Worm (Caenorhabditis elegans): ENCODE data around the gene cutl-24.

cutl-24 gene

ce11 chrIV:192046-192445, 27.2 kb downstream of the cutl-24 start, which contains the start of gene Y38C1AA.12 (continued):
- no peak for TF ChIP-seq nhr-76 (tag; optimal IDR thresholded peaks at IDR 0.05)
- no peak for TF ChIP-seq lin-14 (GFP tag; optimal IDR thresholded peaks at IDR 0.05)
- TF ChIP-seq isw-1 (GFP tag; IDR thresholded peaks at IDR 0.05): peak; percentile 79
- TF ChIP-seq egl-13 (tag; optimal IDR thresholded peaks at IDR 0.05): peak; percentile 95
- TF ChIP-seq C34B4.2 (tag; optimal IDR thresholded peaks at IDR 0.05): no peak
- TF ChIP-seq vab-15 (tag; optimal IDR thresholded peaks at IDR 0.05): peak; percentile 79
- TF ChIP-seq elt-3 (tag; optimal IDR thresholded peaks at IDR 0.05): peak in 2 of 6 experiments; percentile 14 to 32
- TF ChIP-seq lin-13 (GFP tag; optimal IDR thresholded peaks at IDR 0.05): peak; percentile 84
- TF ChIP-seq jun-1 (tag; optimal IDR thresholded peaks at IDR 0.05): peak; percentile 46
- TF ChIP-seq nhr-20 (tag; optimal IDR thresholded peaks at IDR 0.05): peak; percentile 92
- peak; percentile 90 for TF ChIP-seq xbp-1 (tag; optimal IDR thresholded peaks at IDR 0.05)
- no peak for TF ChIP-seq sptf-1 (tag; optimal IDR thresholded peaks at IDR 0.05)
- TF ChIP-seq pqm-1 (tag; optimal IDR thresholded peaks at IDR 0.05): no peak
- TF ChIP-seq skn-1 (tag; optimal IDR thresholded peaks at IDR 0.05): peak; percentile 78
- TF ChIP-seq lin-39 (tag; optimal IDR thresholded peaks at IDR 0.05): peak; percentile 73
- TF ChIP-seq fkh-8 (tag; optimal IDR thresholded peaks at IDR 0.05): peak; percentile 93
- TF ChIP-seq ceh-8 (GFP tag; optimal IDR thresholded peaks at IDR 0.05): peak; percentile 54
- no peak for TF ChIP-seq unc-30 (tag; optimal IDR thresholded peaks at IDR 0.05)
- peak; percentile 77 to 78 for TF ChIP-seq efl-1 (optimal IDR thresholded peaks at IDR 0.05)
- peak; percentile 77 to 97 for TF ChIP-seq efl-1 (GFP tag; optimal IDR thresholded peaks at IDR 0.05 in 1 of 2)
- peak; percentile 95 for TF ChIP-seq nhr-90 (tag; optimal IDR thresholded peaks at IDR 0.05; ENCODE audit: poor library complexity)
- TF ChIP-seq zip-4 (GFP tag; optimal IDR thresholded peaks at IDR 0.05): peak; percentile 70
- TF ChIP-seq fkh-4 (tag; optimal IDR thresholded peaks at IDR 0.05; ENCODE audit: borderline replicate concordance): peak; percentile 96
- peak; percentile 9 for TF ChIP-seq sup-37 (GFP tag; optimal IDR thresholded peaks at IDR 0.05)
- no peak for TF ChIP-seq pag-3 (tag; optimal IDR thresholded peaks at IDR 0.05; ENCODE audit: borderline replicate concordance, insufficient read depth)
- TF ChIP-seq mab-9 (GFP tag; IDR thresholded peaks at IDR 0.05): peak; percentile 71; the same call in 1 of the 2 replicates
- no peak for TF ChIP-seq ceh-63 (GFP tag; optimal IDR thresholded peaks at IDR 0.05)
- no peak for TF ChIP-seq efl-3 (GFP tag; optimal IDR thresholded peaks at IDR 0.05)
- TF ChIP-seq swsn-7 (tag; optimal IDR thresholded peaks at IDR 0.05): peak; percentile 89
- TF ChIP-seq lin-35 (GFP tag; optimal IDR thresholded peaks at IDR 0.05): peak; percentile 83 to 85
- TF ChIP-seq nhr-77 (tag; optimal IDR thresholded peaks at IDR 0.05): peak; percentile 50
- TF ChIP-seq mep-1 (tag; optimal IDR thresholded peaks at IDR 0.05): peak; percentile 89
- peak; percentile 92 for TF ChIP-seq pax-3 (tag; optimal IDR thresholded peaks at IDR 0.05)

ce11 chrIV:194442-194841, 29.6 kb downstream of the cutl-24 start, which contains the start of gene csn-3:
TSS of gene csn-3 (plus strand) at chrIV:194742.
- no peak for TF ChIP-seq nhr-77 (tag; optimal IDR thresholded peaks at IDR 0.05)
- TF ChIP-seq snpc-4 (tag; optimal IDR thresholded peaks at IDR 0.05): no peak
- TF ChIP-seq fos-1 (tag; optimal IDR thresholded peaks at IDR 0.05): no peak
- no peak for TF ChIP-seq vab-15 (tag; optimal IDR thresholded peaks at IDR 0.05)
- no peak for TF ChIP-seq nhr-47 (tag; optimal IDR thresholded peaks at IDR 0.05)
- no peak for TF ChIP-seq isw-1 (GFP tag; IDR thresholded peaks at IDR 0.05)
- TF ChIP-seq unc-62 (GFP tag; optimal IDR thresholded peaks at IDR 0.05): no peak
- TF ChIP-seq nhr-20 (tag; optimal IDR thresholded peaks at IDR 0.05): no peak
- TF ChIP-seq mef-2 (tag; optimal IDR thresholded peaks at IDR 0.05): no peak
- no peak for TF ChIP-seq fkh-4 (tag; optimal IDR thresholded peaks at IDR 0.05; ENCODE audit: borderline replicate concordance)
- no peak for TF ChIP-seq nhr-85 (tag)
- TF ChIP-seq hlh-4 (tag; optimal IDR thresholded peaks at IDR 0.05): no peak
- TF ChIP-seq ceh-63 (GFP tag; optimal IDR thresholded peaks at IDR 0.05): no peak
- no peak for TF ChIP-seq alr-1 (tag; optimal IDR thresholded peaks at IDR 0.05; ENCODE audit: borderline replicate concordance)
- no peak for TF ChIP-seq efl-1 (optimal IDR thresholded peaks at IDR 0.05)
- no peak for TF ChIP-seq efl-1 (GFP tag; optimal IDR thresholded peaks at IDR 0.05 in 1 of 2)
- no peak for TF ChIP-seq unc-30 (tag; optimal IDR thresholded peaks at IDR 0.05)
- no peak for TF ChIP-seq hpl-2 (GFP tag; optimal IDR thresholded peaks at IDR 0.05)
- TF ChIP-seq lin-15B (tag; optimal IDR thresholded peaks at IDR 0.05): no peak
